Worm (Caenorhabditis elegans) whole organism, mixed stage, embryonic: ENCODE measurements around the gene msrp-4.
"Not testable (repeated sequence)": the region's sequence is repeated elsewhere in the genome, so short reads cannot be mapped to it uniquely, and the experiment has no call there.

Experiments used
- elt-3 ChIP-seq: fragments of 150-350 bp; optimal IDR thresholded peaks from 2 replicates; lab custom pipeline; 2014; ENCODE audit warnings: missing biosample characterization, missing genetic modification characterization
- mep-1 ChIP-seq: fragments of 150-350 bp; optimal IDR thresholded peaks from 2 replicates; lab custom pipeline; 2017; ENCODE audit warnings: missing biosample characterization, missing genetic modification reagents, missing genetic modification characterization, inconsistent platforms
- nhr-12 ChIP-seq: fragments of 150-350 bp; optimal IDR thresholded peaks from 2 replicates; lab custom pipeline; 2014; ENCODE audit warnings: missing biosample characterization, missing genetic modification characterization
- pha-4 ChIP-seq: fragments of 150-350 bp; optimal IDR thresholded peaks from 2 replicates; lab custom pipeline; 2018; ENCODE audit warnings: missing biosample characterization, missing genetic modification reagents, missing genetic modification characterization
- unc-62 ChIP-seq: fragments of 150-350 bp; optimal IDR thresholded peaks from 2 replicates; lab custom pipeline; 2014; ENCODE audit warnings: missing biosample characterization, missing genetic modification reagents, missing genetic modification characterization
- ztf-11 ChIP-seq: fragments of 150-350 bp; optimal IDR thresholded peaks from 2 replicates; lab custom pipeline; 2014; ENCODE audit warnings: missing biosample characterization, missing genetic modification characterization

ce11 chrII:850567-850966 is 27.9 kb upstream of the msrp-4 start, which contains the start of gene F28A10.5:
- TF ChIP-seq ztf-11; unc-62 (GFP tag; lab: Kevin White, UChicago); pha-4 (tag; lab: Kevin White, UChicago); elt-3 (tag; lab: Kevin White, UChicago); mep-1 (tag; lab: Kevin White, UChicago); nhr-12 (tag; lab: Kevin White, UChicago): not testable (repeated sequence)
